Worm (Caenorhabditis elegans) whole organism, early embryonic: ENCODE data around the gene ndx-2.

Experiments used
- B0310.2 ChIP-seq: sonication (generic microtip); optimal IDR thresholded peaks from 2 replicates; lab custom pipeline; 2016; ENCODE audit warnings: mild to moderate bottlenecking, missing genetic modification characterization, missing compliant biosample characterization
- F13C5.2 ChIP-seq: sonication (generic microtip); optimal IDR thresholded peaks from 2 replicates; lab custom pipeline; 2017; ENCODE audit warnings: mild to moderate bottlenecking, missing genetic modification characterization, inconsistent platforms, missing compliant biosample characterization
- aly-1 ChIP-seq: sonication (generic microtip); optimal IDR thresholded peaks from 2 replicates; lab custom pipeline; 2016; ENCODE audit warnings: missing genetic modification characterization, missing compliant biosample characterization
- ama-1 ChIP-seq: fragments of 150-350 bp; optimal IDR thresholded peaks from 2 replicates; lab custom pipeline; 2014
- ceh-13 ChIP-seq: fragments of 200-800 bp; sonication (Bioruptor generic); optimal IDR thresholded peaks from 2 replicates; lab custom pipeline; 2018; ENCODE audit warnings: mild to moderate bottlenecking, missing genetic modification characterization, missing compliant biosample characterization
- ceh-36 ChIP-seq: sonication (generic microtip); optimal IDR thresholded peaks from 2 replicates; lab custom pipeline; 2016; ENCODE audit warnings: missing genetic modification characterization, inconsistent platforms, missing compliant biosample characterization
- ets-7 ChIP-seq: sonication (generic microtip); optimal IDR thresholded peaks from 2 replicates; lab custom pipeline; 2016; ENCODE audit warnings: missing genotype, missing genetic modification characterization, missing compliant biosample characterization
- flt-1 ChIP-seq: fragments of 200-800 bp; sonication (Bioruptor generic); IDR thresholded peaks from 2 replicates; pipeline ENCODE4 v1.3.6; 2022; ENCODE audit warnings: missing genetic modification characterization, missing compliant biosample characterization
- hmbx-1 ChIP-seq: sonication (generic microtip); optimal IDR thresholded peaks from 2 replicates; lab custom pipeline; 2016; ENCODE audit warnings: mild to moderate bottlenecking, missing genetic modification characterization, missing compliant biosample characterization
- hmg-4 ChIP-seq: fragments of 200-800 bp; sonication (Bioruptor generic); optimal IDR thresholded peaks from 2 replicates; lab custom pipeline; 2018; ENCODE audit warnings: mild to moderate bottlenecking, missing genetic modification characterization, missing compliant biosample characterization
- hnd-1 ChIP-seq: sonication (generic microtip); optimal IDR thresholded peaks from 2 replicates; lab custom pipeline; 2016; ENCODE audit warnings: missing genetic modification characterization, missing compliant biosample characterization
- pes-1 ChIP-seq: fragments of 200-800 bp; sonication (Bioruptor generic); IDR thresholded peaks from 2 replicates; pipeline ENCODE4 v1.3.6; 2022; ENCODE audit warnings: missing genetic modification reagents, missing genetic modification characterization, missing compliant biosample characterization
- scrt-1 ChIP-seq: fragments of 200-800 bp; sonication (Bioruptor generic); IDR thresholded peaks from 2 replicates; pipeline ENCODE4 v1.3.6; 2022; ENCODE audit warnings: missing genetic modification characterization, missing compliant biosample characterization
- sea-1 ChIP-seq: fragments of 200-800 bp; sonication (Bioruptor generic); conservative IDR thresholded peaks from 2 replicates; pipeline ENCODE4 v1.3.6; 2022; ENCODE audit warnings: missing genetic modification characterization, missing compliant biosample characterization
- tbx-11 ChIP-seq: fragments of 200-800 bp; sonication (Bioruptor generic); IDR thresholded peaks from 2 replicates; pipeline ENCODE4 v1.3.6; 2022; ENCODE audit warnings: missing genetic modification characterization, missing compliant biosample characterization
- tbx-37 ChIP-seq: fragments of 200-800 bp; sonication (Bioruptor generic); conservative IDR thresholded peaks from 2 replicates; pipeline ENCODE4 v1.3.6; 2022; ENCODE audit warnings: missing genetic modification reagents, missing genetic modification characterization, missing compliant biosample characterization
- tra-4 ChIP-seq: sonication (generic microtip); optimal IDR thresholded peaks from 2 replicates; lab custom pipeline; 2017; ENCODE audit warnings: missing genetic modification characterization, missing compliant biosample characterization

ndx-2 gene

DNA sequence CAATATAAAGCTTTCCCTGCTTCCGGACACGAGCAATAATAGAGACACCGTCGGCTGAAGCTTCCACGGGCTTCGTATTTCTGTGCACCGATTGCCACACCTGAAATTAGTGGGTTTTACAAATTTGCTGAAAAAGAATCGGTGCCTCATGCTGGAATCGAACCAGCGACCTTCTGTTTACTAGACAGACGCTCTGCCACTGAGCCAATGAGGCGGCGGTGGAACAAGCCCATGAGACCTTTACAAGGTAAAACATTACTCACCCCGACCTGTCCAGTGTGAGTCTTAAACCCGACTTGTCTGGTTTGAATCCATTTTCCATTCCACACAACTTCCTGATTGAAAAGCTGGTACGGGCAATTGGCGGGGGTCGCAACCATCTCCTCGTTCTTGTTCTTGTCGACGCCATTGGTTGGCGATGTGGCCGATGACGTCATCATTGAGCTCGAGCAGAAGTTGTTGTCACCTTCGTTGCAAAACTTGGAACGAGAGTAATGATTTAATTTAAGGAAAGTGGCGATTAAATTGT lies at the start of gene ndx-2:
TSS of gene ndx-2 (minus strand) at position 479 of the 529 bp plus-strand sequence.
- TF ChIP-seq tbx-11 (GFP tag; lab: Robert Waterston, UW): no peak; the same call in 1 of the 2 replicates
- TF ChIP-seq tbx-37 (GFP tag; lab: Robert Waterston, UW): no peak
- TF ChIP-seq pes-1 (GFP tag; lab: Robert Waterston, UW): peak; percentile 57
- no peak for TF ChIP-seq aly-1 (tag; lab: Kevin White, UChicago)
- TF ChIP-seq hnd-1 (tag; lab: Kevin White, UChicago): no peak
- no peak for TF ChIP-seq ceh-36 (tag; lab: Kevin White, UChicago)
- no peak for TF ChIP-seq ama-1 (lab: Kevin White, UChicago)
- TF ChIP-seq ets-7 (tag; lab: Kevin White, UChicago): no peak
- no peak for TF ChIP-seq F13C5.2 (tag; lab: Kevin White, UChicago)
- TF ChIP-seq ceh-13 (GFP tag; lab: Kevin White, UChicago): no peak
- peak; percentile 31 for TF ChIP-seq hmg-4 (GFP tag; lab: Kevin White, UChicago)
- no peak for TF ChIP-seq B0310.2 (tag; lab: Kevin White, UChicago)
- no peak for TF ChIP-seq tra-4 (tag; lab: Kevin White, UChicago)
- 0 out of 2 replicates have a peak, but pooled peaks have one; percentile 55 for TF ChIP-seq sea-1 (GFP tag; lab: Robert Waterston, UW)
- TF ChIP-seq flt-1 (GFP tag; lab: Robert Waterston, UW): no peak
- no peak for TF ChIP-seq scrt-1
- no peak for TF ChIP-seq hmbx-1

DNA sequence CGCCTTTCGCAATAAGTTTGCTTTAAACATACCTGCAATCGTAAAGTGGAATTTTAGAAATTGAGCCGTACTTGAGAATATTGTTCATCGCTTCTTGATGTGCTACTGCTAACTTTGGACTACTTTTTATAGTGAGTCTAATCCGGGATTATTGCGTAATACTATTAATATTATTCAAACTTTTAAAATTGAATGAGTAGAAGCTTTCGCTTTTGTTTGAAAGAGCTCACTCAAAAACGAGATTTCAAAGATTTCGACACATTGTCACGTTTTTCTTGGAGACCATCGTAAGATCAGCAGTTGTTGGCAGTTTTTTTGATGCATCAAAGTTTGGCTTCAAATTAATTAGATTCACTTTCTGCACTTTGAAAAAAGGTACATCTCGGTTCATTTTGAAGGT lies 48.7 kb upstream of the ndx-2 start, which contains the start of gene srt-28:
TSS of gene srt-28 (minus strand) at position 101 of the 400 bp plus-strand sequence.
- TF ChIP-seq ets-7 (tag; lab: Kevin White, UChicago) (no peak), hnd-1 (tag; lab: Kevin White, UChicago) (no peak), aly-1 (tag; lab: Kevin White, UChicago) (no peak), ceh-13 (GFP tag; lab: Kevin White, UChicago) (no peak), tbx-11 (GFP tag; lab: Robert Waterston, UW) (no peak), B0310.2 (tag; lab: Kevin White, UChicago) (no peak), scrt-1 (no peak), ceh-36 (tag; lab: Kevin White, UChicago) (no peak), ama-1 (lab: Kevin White, UChicago) (no peak), F13C5.2 (tag; lab: Kevin White, UChicago) (no peak), tbx-37 (GFP tag; lab: Robert Waterston, UW) (no peak)

DNA sequence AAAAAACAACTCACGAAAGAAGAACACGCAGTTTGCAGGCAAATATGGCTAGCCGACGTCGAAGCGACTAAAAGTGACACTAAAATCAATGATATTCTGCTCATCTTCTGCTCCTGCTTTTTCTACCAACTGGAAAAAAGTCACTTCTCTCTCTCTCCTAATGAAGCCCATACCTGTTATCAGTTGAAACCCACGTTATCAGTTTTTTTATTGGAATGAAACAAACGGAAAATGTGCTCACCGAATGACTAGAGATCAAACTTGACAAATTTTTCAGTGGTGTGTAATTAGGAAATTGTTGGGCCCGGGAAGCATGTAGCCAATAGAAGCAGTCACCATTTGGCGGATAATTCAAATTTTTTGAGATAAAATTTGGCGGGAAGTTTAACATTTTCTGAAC lies 46.6 kb upstream of the ndx-2 start, which contains the start of gene C24B9.3:
TSS of gene C24B9.3 (minus strand) at position 171 of the 400 bp plus-strand sequence.
- TF ChIP-seq tra-4 (tag; lab: Kevin White, UChicago): no peak
- no peak for TF ChIP-seq scrt-1
- TF ChIP-seq F13C5.2 (tag; lab: Kevin White, UChicago): no peak
- no peak for TF ChIP-seq ceh-36 (tag; lab: Kevin White, UChicago)
- TF ChIP-seq tbx-37 (GFP tag; lab: Robert Waterston, UW): no peak
- TF ChIP-seq pes-1 (GFP tag; lab: Robert Waterston, UW): no peak
- TF ChIP-seq aly-1 (tag; lab: Kevin White, UChicago): no peak
- no peak for TF ChIP-seq hmg-4 (GFP tag; lab: Kevin White, UChicago)
- TF ChIP-seq sea-1 (GFP tag; lab: Robert Waterston, UW): no peak
- no peak for TF ChIP-seq tbx-11 (GFP tag; lab: Robert Waterston, UW)
- no peak for TF ChIP-seq hnd-1 (tag; lab: Kevin White, UChicago)
- TF ChIP-seq flt-1 (GFP tag; lab: Robert Waterston, UW): no peak
- no peak for TF ChIP-seq B0310.2 (tag; lab: Kevin White, UChicago)
- TF ChIP-seq hmbx-1: no peak
- no peak for TF ChIP-seq ets-7 (tag; lab: Kevin White, UChicago)
- TF ChIP-seq ama-1 (lab: Kevin White, UChicago): no peak

DNA sequence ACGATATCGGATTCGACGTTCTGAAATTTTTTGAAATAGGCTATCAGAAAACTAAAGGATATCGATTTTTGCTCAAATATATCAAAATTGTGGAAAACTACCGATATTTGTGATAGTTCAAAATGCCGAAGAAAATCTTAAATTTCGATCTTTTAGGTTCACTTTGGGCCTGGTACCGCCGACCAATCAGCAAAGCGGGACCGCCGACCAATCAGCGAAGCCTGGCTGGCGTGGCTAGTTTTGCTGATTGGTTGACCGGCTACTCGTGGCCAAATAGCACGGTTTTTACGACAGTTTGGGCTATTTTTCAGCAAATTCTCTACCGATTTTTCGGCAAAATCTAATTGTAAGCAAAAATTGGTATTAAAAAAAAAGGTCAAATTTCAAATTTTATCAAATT lies 45.4 kb upstream of the ndx-2 start:
- TF ChIP-seq pes-1 (GFP tag; lab: Robert Waterston, UW) (no peak), hmbx-1 (no peak), tbx-37 (GFP tag; lab: Robert Waterston, UW) (no peak), sea-1 (GFP tag; lab: Robert Waterston, UW) (no peak)

DNA sequence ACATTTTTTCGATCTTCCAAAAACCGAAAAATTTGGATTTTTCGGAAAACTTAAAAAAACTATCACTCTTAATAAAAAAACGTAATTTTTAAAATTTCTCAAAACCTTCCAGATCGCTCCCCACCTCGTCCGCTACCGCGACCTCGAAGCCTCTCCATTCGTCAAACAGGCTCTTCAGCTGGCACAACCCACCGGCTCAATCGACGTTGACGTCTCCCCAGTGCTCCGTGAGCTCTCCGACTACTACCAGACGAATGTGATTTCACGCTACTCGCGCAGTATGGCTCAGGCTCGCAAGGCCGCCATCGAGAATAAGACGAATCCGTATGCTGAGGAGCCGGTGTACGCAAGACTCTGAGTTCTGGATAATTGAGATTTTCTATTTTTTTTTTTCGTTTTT lies 41.6 kb upstream of the ndx-2 start:
- TF ChIP-seq ama-1 (lab: Kevin White, UChicago) (no peak), tbx-37 (GFP tag; lab: Robert Waterston, UW) (no peak), B0310.2 (tag; lab: Kevin White, UChicago) (no peak), tbx-11 (GFP tag; lab: Robert Waterston, UW) (no peak), hmg-4 (GFP tag; lab: Kevin White, UChicago) (no peak), hnd-1 (tag; lab: Kevin White, UChicago) (no peak), ceh-36 (tag; lab: Kevin White, UChicago) (no peak), tra-4 (tag; lab: Kevin White, UChicago) (no peak), ets-7 (tag; lab: Kevin White, UChicago) (no peak), hmbx-1 (no peak), pes-1 (GFP tag; lab: Robert Waterston, UW) (no peak), aly-1 (tag; lab: Kevin White, UChicago) (no peak), flt-1 (GFP tag; lab: Robert Waterston, UW) (no peak), scrt-1 (no peak), sea-1 (GFP tag; lab: Robert Waterston, UW) (no peak), ceh-13 (GFP tag; lab: Kevin White, UChicago) (no peak)

DNA sequence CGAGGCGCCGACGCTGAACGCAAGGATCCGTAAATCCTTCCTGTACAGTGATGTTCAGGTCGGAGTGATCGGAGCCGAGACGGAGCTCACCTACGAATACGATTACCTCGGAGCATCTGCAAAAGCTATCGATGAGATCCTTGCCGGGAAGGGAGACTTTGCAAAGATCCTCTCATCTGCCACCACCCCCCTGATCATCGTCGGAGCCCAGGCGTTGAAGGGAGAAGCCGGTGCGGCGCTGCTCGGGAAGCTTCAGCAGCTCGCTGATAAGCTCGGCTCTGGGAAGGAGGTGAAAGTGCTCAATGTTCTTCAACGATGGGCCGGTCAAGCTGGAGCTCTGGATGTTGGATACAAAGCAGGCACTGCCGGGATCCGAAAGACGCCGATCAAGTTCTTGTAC lies 38.5 kb upstream of the ndx-2 start:
- TF ChIP-seq tra-4 (tag; lab: Kevin White, UChicago): no peak
- peak; percentile 6; the same call in 1 of the 2 replicates for TF ChIP-seq tbx-11 (GFP tag; lab: Robert Waterston, UW)

DNA sequence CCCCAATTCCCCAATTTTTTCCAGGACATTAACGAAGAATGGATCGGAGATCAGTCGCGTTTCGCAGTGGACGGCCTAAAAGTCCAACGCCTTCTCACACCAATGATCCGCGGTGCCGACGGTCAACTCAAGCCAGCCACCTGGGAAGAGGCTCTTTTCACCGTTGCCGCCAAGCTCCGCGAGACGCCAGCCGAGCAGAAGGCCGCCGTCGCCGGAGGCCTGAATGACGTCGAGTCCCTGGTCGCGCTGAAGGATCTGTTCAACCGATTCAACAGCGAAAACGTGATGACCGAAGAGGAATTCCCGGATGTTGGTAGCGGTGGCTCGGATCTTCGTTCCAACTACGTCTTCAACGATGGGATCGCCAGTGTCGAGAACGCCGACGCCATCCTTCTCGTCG lies 38.1 kb upstream of the ndx-2 start:
- TF ChIP-seq tbx-11 (GFP tag; lab: Robert Waterston, UW) (no peak), ceh-13 (GFP tag; lab: Kevin White, UChicago) (no peak), hmbx-1 (no peak), ama-1 (lab: Kevin White, UChicago) (no peak), hmg-4 (GFP tag; lab: Kevin White, UChicago) (no peak), aly-1 (tag; lab: Kevin White, UChicago) (no peak), tra-4 (tag; lab: Kevin White, UChicago) (no peak), ceh-36 (tag; lab: Kevin White, UChicago) (no peak), flt-1 (GFP tag; lab: Robert Waterston, UW) (no peak), B0310.2 (tag; lab: Kevin White, UChicago) (no peak), tbx-37 (GFP tag; lab: Robert Waterston, UW) (no peak), scrt-1 (no peak), pes-1 (GFP tag; lab: Robert Waterston, UW) (no peak), sea-1 (GFP tag; lab: Robert Waterston, UW) (no peak), F13C5.2 (tag; lab: Kevin White, UChicago) (no peak)
